Worm (Caenorhabditis elegans): Measurements from ENCODE around the gene ZK180.8.

- TF ChIP-seq med-1 (GFP tag; optimal IDR thresholded peaks at IDR 0.05; ENCODE audit: insufficient read depth), result no peak
- TF ChIP-seq flt-1 (GFP tag; IDR thresholded peaks at IDR 0.05), result no peak
- no peak for TF ChIP-seq T22C8.4 (GFP tag; IDR thresholded peaks at IDR 0.05)
- no peak for TF ChIP-seq ztf-23 (GFP tag; IDR thresholded peaks at IDR 0.05)
Measured at ce11 chrIV:4490148-4490652, 21.3 kb downstream of the ZK180.8 start, which contains the start of gene ZK180.7.
